Worm (Caenorhabditis elegans) whole organism, L4 larva: ENCODE measurements around the gene Y110A2AL.3.

ENCODE experiments used
- D1046.2 ChIP-seq: fragments of 200-800 bp; sonication (Bioruptor generic); IDR thresholded peaks from 2 replicates; pipeline ENCODE4 v1.3.6; 2022; ENCODE audit warnings: missing genetic modification characterization, missing compliant biosample characterization
- F26F4.8 ChIP-seq: fragments of 200-800 bp; sonication (Bioruptor generic); conservative IDR thresholded peaks from 2 replicates; pipeline ENCODE4 v1.3.6; 2022; ENCODE audit warnings: missing genetic modification characterization, missing compliant biosample characterization
- F37D6.2 ChIP-seq: sonication (generic microtip); optimal IDR thresholded peaks from 2 replicates; lab custom pipeline; 2016; ENCODE audit warnings: mild to moderate bottlenecking, missing genetic modification characterization, missing compliant biosample characterization
- T26A8.4 ChIP-seq: fragments of 200-800 bp; sonication (Bioruptor generic); IDR thresholded peaks from 2 replicates; pipeline ENCODE4 v1.3.6; 2022; ENCODE audit warnings: missing genetic modification characterization, missing compliant biosample characterization
- Y48G9A.11 ChIP-seq: fragments of 200-800 bp; sonication (Bioruptor generic); IDR thresholded peaks from 2 replicates; pipeline ENCODE4 v1.3.6; 2022; ENCODE audit warnings: missing genetic modification reagents, missing genetic modification characterization, missing compliant biosample characterization
- Y75B8A.6 ChIP-seq: fragments of 200-800 bp; sonication (Bioruptor generic); IDR thresholded peaks from 2 replicates; pipeline ENCODE4 v1.3.6; 2022; ENCODE audit warnings: missing genetic modification reagents, missing genetic modification characterization, missing compliant biosample characterization
- ZK546.5 ChIP-seq, 2 experiments: sonication (generic microtip); optimal IDR thresholded peaks; 2 replicates each; lab custom pipeline; 2017; ENCODE audit warnings: missing biosample characterization in 2 of 2, missing genetic modification characterization in 2 of 2
- aha-1 ChIP-seq: fragments of 150-350 bp; peaks from one replicate; lab custom pipeline; 2014; ENCODE audit warnings: missing biosample characterization, missing genetic modification characterization
- aly-2 ChIP-seq: sonication (generic microtip); optimal IDR thresholded peaks from 2 replicates; lab custom pipeline; 2018; ENCODE audit warnings: missing biosample characterization, missing genetic modification characterization
- arid-1 ChIP-seq: fragments of 200-800 bp; sonication (Bioruptor generic); conservative IDR thresholded peaks from 2 replicates; pipeline ENCODE4 v1.3.6; 2022; ENCODE audit warnings: missing genetic modification reagents, missing genetic modification characterization, missing compliant biosample characterization
- attf-4 ChIP-seq: sonication (generic microtip); optimal IDR thresholded peaks from 3 replicates; lab custom pipeline; 2017; ENCODE audit warnings: missing biosample characterization, missing genetic modification characterization
- ceh-28 ChIP-seq: fragments of 150-350 bp; optimal IDR thresholded peaks from 2 replicates; lab custom pipeline; 2014; ENCODE audit warnings: missing biosample characterization, missing genetic modification reagents, missing genetic modification characterization
- ceh-44 ChIP-seq: fragments of 200-800 bp; sonication (Bioruptor generic); IDR thresholded peaks from 2 replicates; pipeline ENCODE4 v1.3.6; 2022; ENCODE audit warnings: missing genetic modification reagents, missing genetic modification characterization, missing compliant biosample characterization
- ces-1 ChIP-seq: fragments of 150-350 bp; sonication (generic microtip); optimal IDR thresholded peaks from 4 replicates; lab custom pipeline; 2014; ENCODE audit warnings: missing biosample characterization, missing genetic modification reagents, missing genetic modification characterization
- cey-2 ChIP-seq: sonication (generic microtip); optimal IDR thresholded peaks from 3 replicates; lab custom pipeline; 2017; ENCODE audit warnings: missing genetic modification characterization, mild to moderate bottlenecking, missing compliant biosample characterization, antibody characterized with exemption, borderline replicate concordance; ENCODE audit not compliant: insufficient read depth
- daf-12 ChIP-seq: fragments of 150-350 bp; optimal IDR thresholded peaks from 2 replicates; lab custom pipeline; 2014; ENCODE audit warnings: missing biosample characterization, missing genetic modification reagents, missing genetic modification characterization
- daf-16 ChIP-seq, 3 experiments: sonication (generic microtip); optimal IDR thresholded peaks; 2 replicates each; lab custom pipeline; 2016 to 2017; ENCODE audit warnings: missing genetic modification characterization in 3 of 3, missing genetic modification reagents in 3 of 3, mild to moderate bottlenecking in 2 of 3, missing compliant biosample characterization in 2 of 3, missing biosample characterization in 1 of 3, moderate library complexity in 1 of 3
- daf-19 ChIP-seq: fragments of 200-800 bp; sonication (Bioruptor generic); conservative IDR thresholded peaks from 2 replicates; pipeline ENCODE4 v1.3.6; 2022; ENCODE audit warnings: missing genetic modification characterization, missing compliant biosample characterization
- dmd-8 ChIP-seq: fragments of 200-800 bp; sonication (Bioruptor generic); IDR thresholded peaks from 2 replicates; pipeline ENCODE4 v1.3.6; 2022; ENCODE audit warnings: missing genetic modification characterization, missing compliant biosample characterization
- dmd-9 ChIP-seq: fragments of 200-800 bp; sonication (Bioruptor generic); IDR thresholded peaks from 2 replicates; pipeline ENCODE4 v1.3.6; 2022; ENCODE audit warnings: missing genetic modification reagents, missing genetic modification characterization, missing compliant biosample characterization
- dpl-1 ChIP-seq: fragments of 150-350 bp; optimal IDR thresholded peaks from 2 replicates; lab custom pipeline; 2014; ENCODE audit warnings: missing biosample characterization, missing genetic modification reagents, missing genetic modification characterization
- duxl-1 ChIP-seq: sonication (generic microtip); optimal IDR thresholded peaks from 2 replicates; lab custom pipeline; 2016; ENCODE audit warnings: mild to moderate bottlenecking, missing genetic modification characterization, moderate library complexity, missing compliant biosample characterization; ENCODE audit not compliant: poor library complexity
- dve-1 ChIP-seq: sonication (generic microtip); optimal IDR thresholded peaks from 2 replicates; lab custom pipeline; 2017; ENCODE audit warnings: antibody characterized with exemption, mild to moderate bottlenecking, missing genetic modification characterization, missing compliant biosample characterization; ENCODE audit not compliant: insufficient read depth
- hlh-11 ChIP-seq: fragments of 200-800 bp; sonication (Bioruptor generic); optimal IDR thresholded peaks from 2 replicates; lab custom pipeline; 2018; ENCODE audit warnings: mild to moderate bottlenecking, missing genetic modification characterization, missing compliant biosample characterization
- madf-5 ChIP-seq, 2 experiments: fragments of 200-800 bp; sonication (Bioruptor generic); IDR thresholded peaks; 2 replicates each; pipeline ENCODE4 v1.3.6; 2022; ENCODE audit warnings: missing compliant biosample characterization in 2 of 2, missing genetic modification characterization in 2 of 2
- mdl-1 ChIP-seq, 2 experiments: fragments of 150-350 bp in 1 of 2; sonication (generic microtip) in 1 of 2; optimal IDR thresholded peaks; 2 replicates each; lab custom pipeline; 2014 to 2017; ENCODE audit warnings: missing biosample characterization in 2 of 2, missing genetic modification characterization in 2 of 2
- mdt-29 ChIP-seq: fragments of 200-800 bp; sonication (Bioruptor generic); IDR thresholded peaks from 2 replicates; pipeline ENCODE4 v1.3.6; 2022; ENCODE audit warnings: missing genetic modification reagents, missing genetic modification characterization, missing compliant biosample characterization
- mep-1 ChIP-seq: fragments of 150-350 bp; sonication (generic microtip); optimal IDR thresholded peaks from 3 replicates; lab custom pipeline; 2014; ENCODE audit warnings: missing biosample characterization, missing genetic modification characterization
- mxl-3 ChIP-seq: fragments of 200-800 bp; sonication (Bioruptor generic); optimal IDR thresholded peaks from 2 replicates; lab custom pipeline; 2018; ENCODE audit warnings: mild to moderate bottlenecking, missing genetic modification characterization, missing compliant biosample characterization
- nhr-10 ChIP-seq: fragments of 150-350 bp; optimal IDR thresholded peaks from 2 replicates; lab custom pipeline; 2014; ENCODE audit warnings: missing biosample characterization, missing genetic modification characterization
- nhr-11 ChIP-seq: fragments of 150-350 bp; optimal IDR thresholded peaks from 2 replicates; lab custom pipeline; 2014; ENCODE audit warnings: missing biosample characterization, missing genetic modification characterization
- nhr-111 ChIP-seq: fragments of 200-800 bp; sonication (Bioruptor generic); optimal IDR thresholded peaks from 2 replicates; lab custom pipeline; 2018; ENCODE audit warnings: mild to moderate bottlenecking, missing genetic modification characterization, missing compliant biosample characterization
- nhr-237 ChIP-seq: sonication (generic microtip); optimal IDR thresholded peaks from 2 replicates; lab custom pipeline; 2017; ENCODE audit warnings: missing biosample characterization, missing genetic modification characterization
- nhr-48 ChIP-seq: sonication (generic microtip); optimal IDR thresholded peaks from 2 replicates; lab custom pipeline; 2016; ENCODE audit warnings: mild to moderate bottlenecking, missing genetic modification characterization, missing compliant biosample characterization
- nhr-6 ChIP-seq: fragments of 150-350 bp; optimal IDR thresholded peaks from 2 replicates; lab custom pipeline; 2014; ENCODE audit warnings: missing biosample characterization, missing genetic modification characterization
- nhr-76 ChIP-seq: fragments of 150-350 bp; optimal IDR thresholded peaks from 2 replicates; lab custom pipeline; 2014; ENCODE audit warnings: missing biosample characterization, missing genetic modification characterization
- nhr-77 ChIP-seq: fragments of 150-350 bp; optimal IDR thresholded peaks from 2 replicates; lab custom pipeline; 2014; ENCODE audit warnings: missing biosample characterization, missing genetic modification characterization
- pha-4 ChIP-seq, 2 experiments: fragments of 150-350 bp in 1 of 2; fragments of 200-800 bp in 1 of 2; sonication (Bioruptor generic) in 1 of 2; IDR thresholded peaks in 1 of 2; optimal IDR thresholded peaks in 1 of 2; 2 replicates each; pipeline versions ENCODE4 v1.3.6 to Lab custom; 2014 to 2022; ENCODE audit warnings: missing genetic modification characterization in 2 of 2, missing genetic modification reagents in 2 of 2, missing biosample characterization in 1 of 2, missing compliant biosample characterization in 1 of 2
- pqm-1 ChIP-seq: sonication (generic microtip); optimal IDR thresholded peaks from 2 replicates; lab custom pipeline; 2017; ENCODE audit warnings: missing biosample characterization, missing genetic modification characterization
- rbr-2 ChIP-seq: sonication (generic microtip); optimal IDR thresholded peaks from 2 replicates; lab custom pipeline; 2016; ENCODE audit warnings: missing genotype, missing genetic modification characterization, missing compliant biosample characterization
- saeg-2 ChIP-seq: fragments of 200-800 bp; sonication (Bioruptor generic); IDR thresholded peaks from 2 replicates; pipeline ENCODE4 v1.3.6; 2022; ENCODE audit warnings: missing genetic modification reagents, missing genetic modification characterization, missing compliant biosample characterization
- skn-1 ChIP-seq: fragments of 150-350 bp; optimal IDR thresholded peaks from 2 replicates; lab custom pipeline; 2014; ENCODE audit warnings: missing biosample characterization, missing genetic modification characterization
- snpc-4 ChIP-seq: fragments of 150-350 bp; optimal IDR thresholded peaks from 2 replicates; lab custom pipeline; 2014; ENCODE audit warnings: missing biosample characterization, missing genetic modification characterization
- spr-3 ChIP-seq: fragments of 200-800 bp; sonication (Bioruptor generic); optimal IDR thresholded peaks from 2 replicates; lab custom pipeline; 2018; ENCODE audit warnings: mild to moderate bottlenecking, missing genetic modification characterization, missing compliant biosample characterization
- unc-130 ChIP-seq: sonication (generic microtip); optimal IDR thresholded peaks from 2 replicates; lab custom pipeline; 2016; ENCODE audit warnings: missing genetic modification reagents, missing genetic modification characterization, missing compliant biosample characterization
- unc-62 ChIP-seq, 3 experiments: fragments of 150-350 bp in 1 of 3; sonication (generic microtip); optimal IDR thresholded peaks in 2 of 3; peaks in 1 of 3; 1 replicate in 1 of 3; 2 replicates in 2 of 3; lab custom pipeline; 2014 to 2017; ENCODE audit warnings: missing biosample characterization in 3 of 3, missing genetic modification characterization in 3 of 3, missing genetic modification reagents in 3 of 3, missing genotype in 1 of 3
- vab-7 ChIP-seq: fragments of 200-800 bp; sonication (Bioruptor generic); IDR thresholded peaks from 2 replicates; pipeline ENCODE4 v1.3.6; 2022; ENCODE audit warnings: missing genetic modification reagents, missing genetic modification characterization, missing compliant biosample characterization
- zag-1 ChIP-seq: fragments of 150-350 bp; optimal IDR thresholded peaks from 2 replicates; lab custom pipeline; 2014; ENCODE audit warnings: missing biosample characterization, missing genetic modification characterization
- zfp-2 ChIP-seq: sonication (generic microtip); optimal IDR thresholded peaks from 2 replicates; lab custom pipeline; 2016; ENCODE audit warnings: mild to moderate bottlenecking, missing genetic modification characterization, missing compliant biosample characterization
- zip-2 ChIP-seq: fragments of 150-350 bp; optimal IDR thresholded peaks from 2 replicates; lab custom pipeline; 2014; ENCODE audit warnings: missing biosample characterization, missing genetic modification characterization
- ztf-11 ChIP-seq: fragments of 150-350 bp; optimal IDR thresholded peaks from 2 replicates; lab custom pipeline; 2014; ENCODE audit warnings: missing biosample characterization, missing genetic modification characterization

The Y110A2AL.3 gene

DNA sequence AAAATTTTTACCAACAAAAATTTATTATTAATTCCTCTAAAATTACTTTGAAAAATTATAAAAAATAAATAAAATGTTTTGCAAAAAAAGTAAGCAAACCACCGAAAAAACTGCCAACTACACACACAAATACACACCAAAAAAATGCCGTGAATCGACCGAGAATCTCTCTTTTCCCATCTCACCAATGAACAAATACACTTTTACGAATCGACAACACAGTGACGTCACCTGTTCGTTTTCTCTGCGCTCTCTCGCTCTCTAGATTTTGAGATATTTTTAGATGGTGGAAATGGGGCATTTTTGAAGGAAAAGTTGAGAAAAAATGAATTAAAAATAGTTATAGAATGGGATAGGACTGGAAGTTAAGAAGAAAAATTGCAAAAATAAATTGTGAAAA lies 34.8 kb upstream of the Y110A2AL.3 start:
- TF ChIP-seq aha-1 (tag; lab: Kevin White, UChicago) (peak; percentile 36), arid-1 (GFP tag; lab: Robert Waterston, UW) (no peak), mep-1 (no peak), daf-19 (no peak), daf-12 (tag; lab: Kevin White, UChicago) (no peak), ZK546.5 (tag; optimal IDR thresholded peaks at IDR 0.05; lab: Kevin White, UChicago) (no peak), attf-4 (tag; lab: Kevin White, UChicago) (no peak), cey-2 (tag; lab: Kevin White, UChicago) (no peak), ceh-44 (GFP tag; lab: Robert Waterston, UW) (no peak), nhr-11 (tag; lab: Kevin White, UChicago) (no peak), rbr-2 (no peak), nhr-10 (tag; lab: Kevin White, UChicago) (no peak), mdt-29 (no peak), zip-2 (tag; lab: Kevin White, UChicago) (no peak), D1046.2 (GFP tag; lab: Robert Waterston, UW) (no peak), F26F4.8 (GFP tag; lab: Robert Waterston, UW) (no peak), nhr-237 (tag; lab: Kevin White, UChicago) (no peak), skn-1 (tag; lab: Kevin White, UChicago) (no peak), daf-16 (GFP tag; optimal IDR thresholded peaks at IDR 0.05; lab: Kevin White, UChicago) (peak in 1 of 2 experiments; percentile 11), daf-16 (tag; optimal IDR thresholded peaks at IDR 0.05; lab: Kevin White, UChicago) (peak; percentile 40), dve-1 (tag; lab: Kevin White, UChicago) (no peak), nhr-76 (tag; lab: Kevin White, UChicago) (no peak), T26A8.4 (GFP tag; lab: Robert Waterston, UW) (no peak), unc-62 (GFP tag; optimal IDR thresholded peaks at IDR 0.05 in 1 of 2; lab: Kevin White, UChicago) (no peak), unc-62 (tag; optimal IDR thresholded peaks at IDR 0.05; lab: Kevin White, UChicago) (no peak), dmd-9 (GFP tag; lab: Robert Waterston, UW) (no peak), dpl-1 (no peak), hlh-11 (peak; percentile 9), nhr-6 (tag; lab: Kevin White, UChicago) (peak; percentile 25), spr-3 (no peak), madf-5 (GFP tag; IDR thresholded peaks at IDR 0.05; lab: Robert Waterston, UW) (no peak), pha-4 (GFP tag; IDR thresholded peaks at IDR 0.05; lab: Robert Waterston, UW) (no peak), pha-4 (tag; optimal IDR thresholded peaks at IDR 0.05; lab: Kevin White, UChicago) (peak; percentile 50), aly-2 (tag; lab: Kevin White, UChicago) (no peak), pqm-1 (tag; lab: Kevin White, UChicago) (no peak), Y48G9A.11 (GFP tag; lab: Robert Waterston, UW) (no peak), zfp-2 (no peak), unc-130 (no peak), saeg-2 (no peak), vab-7 (GFP tag; lab: Robert Waterston, UW) (no peak), mxl-3 (GFP tag; lab: Kevin White, UChicago) (no peak), dmd-8 (GFP tag; lab: Robert Waterston, UW) (no peak), ztf-11 (no peak), duxl-1 (tag; lab: Kevin White, UChicago) (no peak), nhr-48 (tag; lab: Kevin White, UChicago) (no peak), snpc-4 (tag; lab: Kevin White, UChicago) (no peak), F37D6.2 (tag; lab: Kevin White, UChicago) (no peak), zag-1 (tag; lab: Kevin White, UChicago) (no peak), ceh-28 (no peak), Y75B8A.6 (GFP tag; lab: Robert Waterston, UW) (no peak), ces-1 (no peak), nhr-111 (GFP tag; lab: Kevin White, UChicago) (no peak), mdl-1 (tag; optimal IDR thresholded peaks at IDR 0.05; lab: Kevin White, UChicago) (no peak), nhr-77 (tag; lab: Kevin White, UChicago) (no peak)
